Worm (Caenorhabditis elegans) whole organism, midembryonic: ENCODE measurements around the gene W02B12.13.

Experiments used
- T22C8.4 ChIP-seq: fragments of 200-800 bp; sonication (Bioruptor generic); IDR thresholded peaks from 2 replicates; pipeline ENCODE4 v1.3.6; 2022; ENCODE audit warnings: missing genetic modification characterization, missing compliant biosample characterization
- flt-1 ChIP-seq: fragments of 200-800 bp; sonication (Bioruptor generic); IDR thresholded peaks from 2 replicates; pipeline ENCODE4 v1.3.6; 2022; ENCODE audit warnings: missing genetic modification characterization, missing compliant biosample characterization
- klf-2 ChIP-seq: fragments of 200-800 bp; sonication (Bioruptor generic); conservative IDR thresholded peaks from 2 replicates; pipeline ENCODE4 v1.3.6; 2022; ENCODE audit warnings: missing genetic modification reagents, missing genetic modification characterization, missing compliant biosample characterization
- med-1 ChIP-seq: sonication (generic microtip); optimal IDR thresholded peaks from 2 replicates; lab custom pipeline; 2017; ENCODE audit warnings: missing genetic modification characterization, mild to moderate bottlenecking, missing compliant biosample characterization, antibody characterized with exemption, missing genetic modification reagents; ENCODE audit not compliant: insufficient read depth
- ref-1 ChIP-seq: fragments of 200-800 bp; sonication (Bioruptor generic); conservative IDR thresholded peaks from 2 replicates; pipeline ENCODE4 v1.3.6; 2022; ENCODE audit warnings: missing genetic modification reagents, missing genetic modification characterization, missing compliant biosample characterization
- tab-1 ChIP-seq: fragments of 200-800 bp; sonication (Bioruptor generic); IDR thresholded peaks from 2 replicates; pipeline ENCODE4 v1.3.6; 2022; ENCODE audit warnings: missing genetic modification characterization, missing compliant biosample characterization
- ztf-23 ChIP-seq: fragments of 200-800 bp; sonication (Bioruptor generic); IDR thresholded peaks from 2 replicates; pipeline ENCODE4 v1.3.6; 2022; ENCODE audit warnings: missing genetic modification reagents, missing genetic modification characterization, missing compliant biosample characterization
- ztf-29 ChIP-seq: fragments of 200-800 bp; sonication (Bioruptor generic); IDR thresholded peaks from 2 replicates; pipeline ENCODE4 v1.3.6; 2022; ENCODE audit warnings: missing genetic modification reagents, missing genetic modification characterization, missing compliant biosample characterization

DNA sequence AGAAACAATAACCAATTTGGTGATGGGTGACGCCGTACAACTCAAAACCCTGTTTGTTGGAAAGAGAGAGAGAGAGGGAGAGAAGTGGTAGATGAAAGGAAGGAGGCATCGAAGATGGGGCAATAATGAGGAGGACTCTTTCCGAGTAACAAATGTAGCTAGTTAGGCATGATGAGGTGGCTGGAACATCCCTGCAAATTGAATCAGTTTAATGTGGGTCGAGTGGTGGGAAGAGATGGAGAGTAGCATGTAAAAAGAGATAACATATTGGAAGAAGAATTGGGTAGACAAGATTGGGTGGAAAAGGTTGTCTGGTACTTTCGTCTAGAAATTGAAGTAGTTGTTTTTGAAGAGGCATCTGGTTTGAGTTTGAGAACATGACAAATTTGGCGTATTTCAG, 48.9 kb upstream of the W02B12.13 start:
- no peak for TF ChIP-seq T22C8.4 (GFP tag; lab: Robert Waterston, UW)
- TF ChIP-seq ref-1 (GFP tag; lab: Robert Waterston, UW): no peak
- peak; percentile 22; the same call in 1 of the 2 replicates for TF ChIP-seq flt-1 (GFP tag; lab: Robert Waterston, UW)
- TF ChIP-seq klf-2 (GFP tag; lab: Robert Waterston, UW): no peak
- TF ChIP-seq tab-1: 0 out of 2 replicates have a peak, but pooled peaks have one; percentile 23
- no peak for TF ChIP-seq ztf-29
- no peak for TF ChIP-seq med-1 (GFP tag; lab: Kevin White, UChicago)
- no peak for TF ChIP-seq ztf-23 (GFP tag; lab: Robert Waterston, UW)
